Fruit fly (Drosophila melanogaster): ENCODE data around the gene mEFG1.

mEFG1 gene

DNA sequence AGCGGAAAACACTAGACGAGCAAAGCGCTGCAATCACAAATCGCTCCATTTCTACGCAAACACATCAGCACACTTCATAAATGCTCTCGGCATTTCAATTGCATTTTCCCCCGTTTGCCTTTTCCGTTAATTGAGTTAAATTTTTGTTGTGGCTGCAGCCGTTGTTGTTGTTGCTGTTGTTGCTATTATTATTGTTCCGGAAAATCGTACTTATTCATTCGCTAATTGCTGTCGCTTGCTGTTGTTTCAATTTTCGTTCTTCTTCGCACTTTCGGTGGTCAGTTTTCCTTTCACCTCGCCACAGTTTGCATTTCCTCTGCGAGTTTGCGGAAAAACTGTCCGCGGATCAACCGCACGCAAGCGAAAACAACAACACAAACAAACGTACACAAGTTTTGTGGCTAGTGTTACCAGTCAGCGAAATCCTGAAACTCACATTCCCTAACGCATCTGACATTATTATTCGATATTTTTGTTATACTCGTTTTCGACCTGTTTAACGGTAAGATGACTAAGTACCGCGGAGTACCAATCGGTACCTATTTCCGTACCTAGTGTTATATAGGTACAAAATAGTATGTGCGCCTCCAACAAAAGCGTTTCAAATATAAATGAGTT is 3.1 kb downstream of the mEFG1 start, which contains the start of gene CG13784 (continued):
- TF ChIP-seq CG6792 (GFP tag; optimal IDR thresholded peaks at IDR 0.05) (no peak), pdm3 (GFP tag; optimal IDR thresholded peaks at IDR 0.05) (peak; percentile 4), Eip78C (GFP tag) (peak; percentile 77), CG11902 (GFP tag; optimal IDR thresholded peaks at IDR 0.05) (no peak), Hr39 (GFP tag; optimal IDR thresholded peaks at IDR 0.05) (no peak), CG8319 (GFP tag; optimal IDR thresholded peaks at IDR 0.05) (no peak), CG32006 (GFP tag; optimal IDR thresholded peaks at IDR 0.05) (no peak), CG6163 (GFP tag; IDR thresholded peaks at IDR 0.05) (peak; percentile 42; the same call in 1 of the 3 replicates), fkh (GFP tag; optimal IDR thresholded peaks at IDR 0.05) (peak; percentile 68), lz (GFP tag; optimal IDR thresholded peaks at IDR 0.05) (peak; percentile 35), CG6808 (GFP tag; optimal IDR thresholded peaks at IDR 0.05) (peak; percentile 36), spab (GFP tag; optimal IDR thresholded peaks at IDR 0.05) (no peak), CG6276 (GFP tag; optimal IDR thresholded peaks at IDR 0.05) (no peak), CG4318 (GFP tag; optimal IDR thresholded peaks at IDR 0.05) (no peak), CG6854 (GFP tag; optimal IDR thresholded peaks at IDR 0.05) (peak; percentile 43), acj6 (GFP tag; optimal IDR thresholded peaks at IDR 0.05) (peak; percentile 3), Sox14 (GFP tag; optimal IDR thresholded peaks at IDR 0.05) (peak; percentile 54), OdsH (GFP tag; optimal IDR thresholded peaks at IDR 0.05) (peak; percentile 17), topi (GFP tag; optimal IDR thresholded peaks at IDR 0.05) (no peak), dsx (GFP tag; optimal IDR thresholded peaks at IDR 0.05; ENCODE audit: poor library complexity, severe bottlenecking) (no peak), Ets96B (tag; optimal IDR thresholded peaks at IDR 0.05) (no peak), salr (GFP tag; optimal IDR thresholded peaks at IDR 0.05) (no peak), CG11762 (GFP tag; optimal IDR thresholded peaks at IDR 0.05; ENCODE audit: insufficient read depth) (no peak), Eip93F (GFP tag; optimal IDR thresholded peaks at IDR 0.05) (no peak), fd85E (GFP tag; optimal IDR thresholded peaks at IDR 0.05) (no peak), eg (GFP tag; IDR thresholded peaks at IDR 0.05) (peak; percentile 66; the same call in 2 of the 3 replicates), CG16779 (tag; optimal IDR thresholded peaks at IDR 0.05) (no peak), svp (GFP tag) (peak; percentile 73), CG10631 (GFP tag; optimal IDR thresholded peaks at IDR 0.05) (peak; percentile 9), Sox15 (GFP tag; optimal IDR thresholded peaks at IDR 0.05) (no peak), net (GFP tag; optimal IDR thresholded peaks at IDR 0.05) (peak; percentile 12), Sox102F (GFP tag; optimal IDR thresholded peaks at IDR 0.05) (no peak), achi (GFP tag; optimal IDR thresholded peaks at IDR 0.05) (no peak), ss (GFP tag; optimal IDR thresholded peaks at IDR 0.05) (peak in 1 of 2 experiments; percentile 59), dac (GFP tag; optimal IDR thresholded peaks at IDR 0.05) (no peak), Met (GFP tag; optimal IDR thresholded peaks at IDR 0.05) (no peak)

DNA sequence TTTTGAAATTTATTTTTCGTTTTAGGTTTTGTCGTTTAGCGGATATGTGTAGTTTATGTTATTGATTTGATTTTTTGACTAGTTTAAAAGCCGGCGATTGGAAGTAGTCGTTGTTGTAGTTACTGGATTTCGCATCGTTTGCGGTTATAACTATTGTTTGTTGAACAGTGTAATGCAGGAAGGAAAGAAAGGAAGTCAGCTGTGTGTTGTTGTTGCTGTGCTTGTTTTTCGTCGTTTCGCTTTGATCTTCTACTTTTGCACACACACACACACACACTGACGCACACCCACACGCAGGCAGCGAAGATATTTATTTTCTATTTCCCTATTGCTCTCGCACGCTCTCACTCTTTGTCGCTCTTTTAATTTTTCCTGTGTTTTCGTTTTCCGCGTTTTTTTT is 3.7 kb downstream of the mEFG1 start:
- no peak for TF ChIP-seq CG11294 (GFP tag; IDR thresholded peaks at IDR 0.05)
- TF ChIP-seq Eip78C (GFP tag) = peak; percentile 29
- TF ChIP-seq CG6163 (GFP tag; IDR thresholded peaks at IDR 0.05) = 0 out of 3 replicates have a peak, but pooled peaks have one; percentile 34
- TF ChIP-seq CG32006 (GFP tag; optimal IDR thresholded peaks at IDR 0.05) = peak; percentile 6
- TF ChIP-seq fd85E (GFP tag; optimal IDR thresholded peaks at IDR 0.05) = no peak
- TF ChIP-seq eg (GFP tag; IDR thresholded peaks at IDR 0.05) = 0 out of 3 replicates have a peak, but pooled peaks have one; percentile 11
- TF ChIP-seq CG8632 (GFP tag; optimal IDR thresholded peaks at IDR 0.05) = no peak

DNA sequence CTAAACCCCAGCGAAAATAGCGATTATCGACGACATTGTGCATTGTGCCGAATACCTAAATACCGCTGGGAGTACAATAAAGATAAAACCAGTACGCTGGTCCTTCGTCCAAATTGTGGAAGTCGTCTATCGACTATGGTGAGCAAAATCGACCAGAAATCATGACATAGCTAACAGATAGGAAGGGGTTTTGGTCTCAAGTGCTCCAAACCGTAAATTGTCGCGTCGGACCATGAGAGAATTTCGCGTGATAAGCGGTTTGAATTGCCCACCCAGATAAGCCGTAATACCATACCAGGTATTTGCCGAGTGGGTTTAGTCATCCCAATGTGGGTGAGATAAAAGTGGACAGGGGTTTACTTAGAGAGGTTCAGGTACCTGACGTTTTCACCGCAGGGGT is 5.0 kb downstream of the mEFG1 start:
- no peak for TF ChIP-seq Lpt (GFP tag; optimal IDR thresholded peaks at IDR 0.05)
- no peak for TF ChIP-seq CG3032 (tag; optimal IDR thresholded peaks at IDR 0.05)
- TF ChIP-seq CG31627 (GFP tag; optimal IDR thresholded peaks at IDR 0.05) = no peak
- TF ChIP-seq salr (GFP tag; optimal IDR thresholded peaks at IDR 0.05) = no peak
- TF ChIP-seq CG6792 (GFP tag; optimal IDR thresholded peaks at IDR 0.05) = no peak
- TF ChIP-seq Eip75B (GFP tag; optimal IDR thresholded peaks at IDR 0.05) = no peak
- TF ChIP-seq CG15336 (GFP tag; IDR thresholded peaks at IDR 0.05) = no peak
- TF ChIP-seq pdm3 (GFP tag; optimal IDR thresholded peaks at IDR 0.05) = no peak
- no peak for TF ChIP-seq Ets21C (GFP tag; optimal IDR thresholded peaks at IDR 0.05)
- TF ChIP-seq vri (GFP tag; optimal IDR thresholded peaks at IDR 0.05) = peak; percentile 71
- TF ChIP-seq topi (GFP tag; optimal IDR thresholded peaks at IDR 0.05) = no peak
- no peak for TF ChIP-seq Blimp-1 (GFP tag; optimal IDR thresholded peaks at IDR 0.05)
- no peak for TF ChIP-seq OdsH (GFP tag; optimal IDR thresholded peaks at IDR 0.05)
- no peak for TF ChIP-seq acj6 (GFP tag; optimal IDR thresholded peaks at IDR 0.05)
- no peak for TF ChIP-seq CG3919 (GFP tag; optimal IDR thresholded peaks at IDR 0.05)
- TF ChIP-seq CG4318 (GFP tag; optimal IDR thresholded peaks at IDR 0.05) = no peak
- TF ChIP-seq CG8119 (GFP tag; IDR thresholded peaks at IDR 0.05) = no peak
- TF ChIP-seq eg (GFP tag; IDR thresholded peaks at IDR 0.05) = no peak
- no peak for TF ChIP-seq CG16779 (tag; optimal IDR thresholded peaks at IDR 0.05)
- no peak for TF ChIP-seq Hr39 (GFP tag; optimal IDR thresholded peaks at IDR 0.05)
- TF ChIP-seq Eip78C (GFP tag) = peak; percentile 10
